Fruit fly (Drosophila melanogaster): ENCODE results near the gene gwl.

The gwl gene

DNA sequence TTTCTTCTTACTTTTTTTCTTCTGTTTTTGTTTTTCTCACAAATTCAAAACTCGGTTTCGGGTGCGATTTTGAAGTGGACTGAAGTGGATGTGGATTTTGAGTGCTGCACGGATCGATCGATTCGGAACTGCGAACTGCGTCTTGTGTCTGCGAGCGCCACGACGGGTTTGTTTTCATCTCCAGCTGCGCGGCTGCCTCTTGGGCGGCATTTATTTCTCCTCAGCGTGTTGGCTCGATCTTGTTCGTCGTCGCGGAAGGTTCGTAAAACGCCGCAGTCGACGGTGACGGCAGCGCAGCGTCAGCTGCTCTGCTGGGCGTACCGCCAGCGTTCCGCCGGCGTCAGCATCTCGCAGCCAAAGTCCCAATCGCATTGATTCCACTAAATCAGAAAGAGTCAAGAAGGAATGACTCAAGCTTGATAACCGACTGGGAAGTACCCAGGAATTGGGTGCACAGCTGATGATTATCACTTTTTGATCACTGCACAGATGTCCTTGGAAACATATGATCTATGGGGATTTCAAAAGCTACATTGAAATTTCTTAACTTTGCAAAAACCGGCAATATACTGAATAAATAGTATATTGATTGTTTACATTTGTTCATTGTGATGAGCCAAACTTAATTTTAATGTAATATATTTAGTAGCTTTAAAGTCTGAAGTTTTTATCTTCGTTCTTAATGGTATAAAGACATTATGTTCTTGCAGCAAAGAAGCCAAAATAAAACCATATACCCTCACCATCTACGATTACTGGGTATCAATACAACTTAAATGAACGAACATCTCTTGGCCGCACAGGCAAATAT, 49.0 kb downstream of the gwl start, which contains the start of gene CG7720 (continued):
- TF ChIP-seq CG2120 (GFP tag; optimal IDR thresholded peaks at IDR 0.05): peak; percentile 66
- TF ChIP-seq shn (GFP tag; optimal IDR thresholded peaks at IDR 0.05): peak; percentile 17
- TF ChIP-seq zfh2 (GFP tag; optimal IDR thresholded peaks at IDR 0.05): peak; percentile 37
- peak; percentile 75 for TF ChIP-seq CG11504 (tag; optimal IDR thresholded peaks at IDR 0.05)
- TF ChIP-seq CG5245 (GFP tag; optimal IDR thresholded peaks at IDR 0.05): peak; percentile 12
- peak; percentile 55; the same call in 1 of the 3 replicates for TF ChIP-seq CG6175 (GFP tag; IDR thresholded peaks at IDR 0.05)
- TF ChIP-seq CG6654 (GFP tag; optimal IDR thresholded peaks at IDR 0.05): peak; percentile 6
- TF ChIP-seq sc (optimal IDR thresholded peaks at IDR 0.05): no peak
- TF ChIP-seq sc (GFP tag; optimal IDR thresholded peaks at IDR 0.05): peak; percentile 1
- TF ChIP-seq CG9727 (GFP tag; optimal IDR thresholded peaks at IDR 0.05): peak; percentile 23
- peak; percentile 39; the same call in 1 of the 2 replicates for TF ChIP-seq esg (GFP tag; conservative IDR thresholded peaks at IDR 0.05)
- no peak for TF ChIP-seq trh (GFP tag; optimal IDR thresholded peaks at IDR 0.05)
- peak; percentile 53; the same call in 2 of the 3 replicates for TF ChIP-seq dysf (GFP tag; IDR thresholded peaks at IDR 0.05)
- no peak for TF ChIP-seq btn (GFP tag; optimal IDR thresholded peaks at IDR 0.05)
- TF ChIP-seq ara (GFP tag; IDR thresholded peaks at IDR 0.05): no peak
- peak; percentile 0 for TF ChIP-seq Nf-YC (tag; optimal IDR thresholded peaks at IDR 0.05)
- TF ChIP-seq CG12219 (GFP tag; optimal IDR thresholded peaks at IDR 0.05): peak; percentile 25
- peak; percentile 54 for TF ChIP-seq CG15269 (tag; optimal IDR thresholded peaks at IDR 0.05)
- TF ChIP-seq CG31388 (GFP tag; optimal IDR thresholded peaks at IDR 0.05): peak; percentile 1
- TF ChIP-seq CG17328 (GFP tag; IDR thresholded peaks at IDR 0.05): no peak
- TF ChIP-seq CG2712 (tag; optimal IDR thresholded peaks at IDR 0.05): peak; percentile 20
- TF ChIP-seq peb (GFP tag; IDR thresholded peaks at IDR 0.05): no peak
- no peak for TF ChIP-seq chn (GFP tag; optimal IDR thresholded peaks at IDR 0.05)
- 0 out of 2 replicates have a peak, but pooled peaks have one; percentile 14 for TF ChIP-seq CG14667 (GFP tag; IDR thresholded peaks at IDR 0.05)
- peak; percentile 97 for TF ChIP-seq CG5180 (GFP tag; optimal IDR thresholded peaks at IDR 0.05)
- no peak; the same call in 1 of the 2 replicates for TF ChIP-seq CG10366 (GFP tag; IDR thresholded peaks at IDR 0.05)
- TF ChIP-seq CG1792 (GFP tag; optimal IDR thresholded peaks at IDR 0.05): peak; percentile 19
- TF ChIP-seq CG13894 (tag; optimal IDR thresholded peaks at IDR 0.05): no peak
- TF ChIP-seq CG2116 (GFP tag; optimal IDR thresholded peaks at IDR 0.05): no peak
- TF ChIP-seq dpn (GFP tag; optimal IDR thresholded peaks at IDR 0.05): peak; percentile 8 to 67
- TF ChIP-seq Chrac-16 (GFP tag; optimal IDR thresholded peaks at IDR 0.05): peak; percentile 26
- peak; percentile 55 for TF ChIP-seq Meics (GFP tag; optimal IDR thresholded peaks at IDR 0.05)
- TF ChIP-seq NfI (GFP tag; optimal IDR thresholded peaks at IDR 0.05): peak; percentile 47
- no peak for TF ChIP-seq Neu2 (GFP tag; optimal IDR thresholded peaks at IDR 0.05; ENCODE audit: borderline replicate concordance)
- no peak for TF ChIP-seq CG15011 (GFP tag; optimal IDR thresholded peaks at IDR 0.05)
- no peak for TF ChIP-seq CG15479 (GFP tag; optimal IDR thresholded peaks at IDR 0.05)
- no peak for TF ChIP-seq CG13296 (GFP tag; optimal IDR thresholded peaks at IDR 0.05)
- TF ChIP-seq Gug (GFP tag; IDR thresholded peaks at IDR 0.05): no peak
- peak; percentile 9 for TF ChIP-seq CG17385 (GFP tag; optimal IDR thresholded peaks at IDR 0.05)
- TF ChIP-seq Vsx1 (GFP tag; optimal IDR thresholded peaks at IDR 0.05): peak; percentile 16
- TF ChIP-seq Pdp1 (GFP tag; optimal IDR thresholded peaks at IDR 0.05): peak in 1 of 2 experiments; percentile 4
- no peak for TF ChIP-seq CG4404 (GFP tag; IDR thresholded peaks at IDR 0.05)
- TF ChIP-seq CG10209 (GFP tag; optimal IDR thresholded peaks at IDR 0.05): peak; percentile 46
- TF ChIP-seq CG15601 (tag; optimal IDR thresholded peaks at IDR 0.05): peak; percentile 10
- no peak for TF ChIP-seq kni (GFP tag; optimal IDR thresholded peaks at IDR 0.05)
- peak; percentile 54 for TF ChIP-seq lilli (GFP tag; optimal IDR thresholded peaks at IDR 0.05)
- TF ChIP-seq prd (optimal IDR thresholded peaks at IDR 0.05): no peak
- peak; percentile 24; the same call in 1 of the 3 replicates for TF ChIP-seq prd (GFP tag; IDR thresholded peaks at IDR 0.05)
- TF ChIP-seq Mad (GFP tag; optimal IDR thresholded peaks at IDR 0.05): peak; percentile 5
